Fruit fly (Drosophila melanogaster) whole organism, adult: Measurements from ENCODE around the gene CG9331.

ENCODE experiments used
- CG11617 ChIP-seq: fragments of 200-800 bp; sonication (Bioruptor generic); optimal IDR thresholded peaks from 2 replicates; lab custom pipeline; 2017; ENCODE audit warnings: mild to moderate bottlenecking, missing biosample characterization, missing genetic modification reagents, missing genetic modification characterization
- CG12768 ChIP-seq: fragments of 200-800 bp; sonication (Bioruptor generic); optimal IDR thresholded peaks from 2 replicates; lab custom pipeline; 2017; ENCODE audit warnings: missing biosample characterization, missing genetic modification characterization, mild to moderate bottlenecking, moderate library complexity, missing genetic modification reagents
- CG14711 ChIP-seq: fragments of 200-800 bp; sonication (Bioruptor generic); optimal IDR thresholded peaks from 2 replicates; lab custom pipeline; 2018; ENCODE audit warnings: missing biosample characterization, mild to moderate bottlenecking, missing genetic modification characterization, moderate library complexity
- CG1620 ChIP-seq: fragments of 200-800 bp; sonication (Bioruptor generic); optimal IDR thresholded peaks from 2 replicates; lab custom pipeline; 2016; ENCODE audit warnings: missing biosample characterization, missing genetic modification characterization
- CG33017 ChIP-seq: fragments of 200-800 bp; sonication (Bioruptor generic); optimal IDR thresholded peaks from 2 replicates; lab custom pipeline; 2018; ENCODE audit warnings: missing biosample characterization, mild to moderate bottlenecking, missing genetic modification characterization, moderate library complexity
- CG5204 ChIP-seq: fragments of 200-800 bp; sonication (Bioruptor generic); optimal IDR thresholded peaks from 2 replicates; lab custom pipeline; 2016; ENCODE audit warnings: missing biosample characterization, missing genetic modification characterization
- CG7045 ChIP-seq: fragments of 200-800 bp; sonication (Bioruptor generic); optimal IDR thresholded peaks from 2 replicates; lab custom pipeline; 2017; ENCODE audit warnings: missing biosample characterization, mild to moderate bottlenecking, missing genetic modification characterization
- CG7101 ChIP-seq: fragments of 200-800 bp; sonication (Bioruptor generic); optimal IDR thresholded peaks from 2 replicates; lab custom pipeline; 2018; ENCODE audit warnings: missing biosample characterization, mild to moderate bottlenecking, missing genetic modification characterization, moderate library complexity
- Clk ChIP-seq: fragments of 200-800 bp; sonication (Bioruptor generic); optimal IDR thresholded peaks from 2 replicates; lab custom pipeline; 2017; ENCODE audit warnings: missing biosample characterization, missing genetic modification characterization
- Crg-1 ChIP-seq: fragments of 200-800 bp; sonication (Bioruptor generic); optimal IDR thresholded peaks from 2 replicates; lab custom pipeline; 2016; ENCODE audit warnings: missing biosample characterization, missing genetic modification characterization
- Hr96 ChIP-seq: fragments of 200-800 bp; sonication (Bioruptor generic); optimal IDR thresholded peaks from 2 replicates; lab custom pipeline; 2016; ENCODE audit warnings: missing biosample characterization, missing genetic modification characterization
- Mnt ChIP-seq: fragments of 200-800 bp; sonication (Bioruptor generic); optimal IDR thresholded peaks from 2 replicates; lab custom pipeline; 2016; ENCODE audit warnings: missing biosample characterization, mild to moderate bottlenecking, missing genetic modification characterization
- bab1 ChIP-seq: fragments of 200-800 bp; sonication (Bioruptor generic); optimal IDR thresholded peaks from 3 replicates; lab custom pipeline; 2019; ENCODE audit warnings: missing biosample characterization, mild to moderate bottlenecking, missing genetic modification characterization, moderate library complexity
- cic ChIP-seq: fragments of 200-800 bp; sonication (Bioruptor generic); optimal IDR thresholded peaks from 2 replicates; lab custom pipeline; 2017; ENCODE audit warnings: missing biosample characterization, mild to moderate bottlenecking, missing genetic modification characterization, moderate library complexity
- cnc ChIP-seq, 2 experiments: fragments of >200 bp; optimal IDR thresholded peaks; 2 replicates each; lab custom pipeline; 2017
- kay ChIP-seq: fragments of 200-800 bp; sonication (Bioruptor generic); peaks from one replicate; lab custom pipeline; 2016; ENCODE audit warnings: missing biosample characterization, missing genetic modification characterization, borderline replicate concordance
- ovo ChIP-seq: fragments of 200-800 bp; sonication (Bioruptor generic); optimal IDR thresholded peaks from 2 replicates; lab custom pipeline; 2016; ENCODE audit warnings: missing biosample characterization, missing genetic modification characterization
- pad ChIP-seq: fragments of 200-800 bp; sonication (Bioruptor generic); optimal IDR thresholded peaks from 3 replicates; lab custom pipeline; 2017; ENCODE audit warnings: missing biosample characterization, missing genetic modification characterization, mild to moderate bottlenecking, moderate library complexity, missing genetic modification reagents
- tj ChIP-seq: fragments of 200-800 bp; sonication (Bioruptor generic); optimal IDR thresholded peaks from 3 replicates; lab custom pipeline; 2017; ENCODE audit warnings: missing biosample characterization, mild to moderate bottlenecking, missing genetic modification characterization, moderate library complexity
- toe ChIP-seq: fragments of 200-800 bp; sonication (Bioruptor generic); optimal IDR thresholded peaks from 2 replicates; lab custom pipeline; 2016; ENCODE audit warnings: missing biosample characterization, missing genetic modification characterization

The CG9331 gene

DNA sequence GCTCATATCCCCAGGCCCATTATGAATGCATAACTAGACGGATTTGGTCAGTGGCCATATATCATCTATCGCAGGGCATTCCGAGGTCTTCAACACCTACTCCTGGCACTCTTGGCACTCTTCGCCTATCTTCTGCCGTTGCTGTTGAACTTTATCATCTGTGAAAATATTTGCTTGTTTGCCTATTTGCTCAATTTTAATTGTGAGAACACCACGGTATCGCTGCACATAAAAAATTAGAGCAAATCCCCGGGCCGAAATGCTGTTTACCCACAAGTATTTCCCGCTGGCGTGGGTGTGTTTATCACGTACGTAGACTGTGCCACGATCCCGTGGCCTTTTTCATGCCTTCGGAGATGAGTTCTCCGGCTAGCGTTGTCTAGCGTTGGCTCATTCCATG, 41.9 kb upstream of the CG9331 start:
- TF ChIP-seq kay (peak; percentile 69), CG7045 (peak; percentile 78), CG5204 (peak; percentile 9), CG1620 (GFP tag; lab: Kevin White, UChicago) (peak; percentile 21), CG33017 (tag; lab: Kevin White, UChicago) (peak; percentile 79), toe (GFP tag; lab: Kevin White, UChicago) (peak; percentile 15), cnc (optimal IDR thresholded peaks at IDR 0.05; lab: Kevin White, UChicago) (no peak), cic (GFP tag; lab: Kevin White, UChicago) (peak; percentile 82), CG14711 (tag; lab: Kevin White, UChicago) (peak; percentile 9), bab1 (GFP tag; lab: Kevin White, UChicago) (no peak), tj (GFP tag; lab: Kevin White, UChicago) (no peak), CG7101 (peak; percentile 72), Mnt (GFP tag; lab: Kevin White, UChicago) (peak; percentile 37), Clk (peak; percentile 45), pad (GFP tag; lab: Kevin White, UChicago) (peak; percentile 56), ovo (GFP tag; lab: Kevin White, UChicago) (peak; percentile 39), CG12768 (GFP tag; lab: Kevin White, UChicago) (peak; percentile 81), CG11617 (GFP tag; lab: Kevin White, UChicago) (peak; percentile 64), Hr96 (GFP tag; lab: Kevin White, UChicago) (no peak), Crg-1 (GFP tag; lab: Kevin White, UChicago) (peak; percentile 39)

dm6 chr2L:20783044-20783443, 39.6 kb upstream of the CG9331 start:
- TF ChIP-seq toe (GFP tag; lab: Kevin White, UChicago) (peak; percentile 34), cnc (optimal IDR thresholded peaks at IDR 0.05; lab: Kevin White, UChicago) (no peak), pad (GFP tag; lab: Kevin White, UChicago) (peak; percentile 28), ovo (GFP tag; lab: Kevin White, UChicago) (peak; percentile 86)

DNA sequence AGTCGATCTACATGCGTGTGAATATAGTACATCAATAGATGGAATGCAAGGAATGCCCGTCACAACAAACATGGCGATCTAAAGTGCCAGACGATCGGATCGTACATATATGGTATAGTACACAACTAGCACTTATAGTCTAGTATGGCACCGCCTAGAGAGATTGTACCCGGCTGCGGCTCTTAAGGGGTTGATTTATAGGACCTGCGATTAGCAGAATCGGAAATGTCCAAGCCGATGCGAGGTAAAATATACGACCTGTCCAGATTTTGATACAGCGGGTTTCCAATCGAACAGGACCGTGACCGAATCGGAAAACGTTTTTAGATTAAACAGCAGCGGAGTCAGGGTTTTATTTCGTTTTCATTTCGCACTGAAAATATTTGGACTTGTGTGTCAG, 38.7 kb upstream of the CG9331 start:
- no peak for TF ChIP-seq CG1620 (GFP tag; lab: Kevin White, UChicago)
- no peak for TF ChIP-seq CG14711 (tag; lab: Kevin White, UChicago)
- no peak for TF ChIP-seq cic (GFP tag; lab: Kevin White, UChicago)
- TF ChIP-seq ovo (GFP tag; lab: Kevin White, UChicago): no peak
- TF ChIP-seq CG7101: no peak
- no peak for TF ChIP-seq CG12768 (GFP tag; lab: Kevin White, UChicago)
- no peak for TF ChIP-seq Crg-1 (GFP tag; lab: Kevin White, UChicago)
- no peak for TF ChIP-seq kay
- TF ChIP-seq CG7045: no peak
- no peak for TF ChIP-seq CG33017 (tag; lab: Kevin White, UChicago)
- no peak for TF ChIP-seq CG11617 (GFP tag; lab: Kevin White, UChicago)
- no peak for TF ChIP-seq Mnt (GFP tag; lab: Kevin White, UChicago)

DNA sequence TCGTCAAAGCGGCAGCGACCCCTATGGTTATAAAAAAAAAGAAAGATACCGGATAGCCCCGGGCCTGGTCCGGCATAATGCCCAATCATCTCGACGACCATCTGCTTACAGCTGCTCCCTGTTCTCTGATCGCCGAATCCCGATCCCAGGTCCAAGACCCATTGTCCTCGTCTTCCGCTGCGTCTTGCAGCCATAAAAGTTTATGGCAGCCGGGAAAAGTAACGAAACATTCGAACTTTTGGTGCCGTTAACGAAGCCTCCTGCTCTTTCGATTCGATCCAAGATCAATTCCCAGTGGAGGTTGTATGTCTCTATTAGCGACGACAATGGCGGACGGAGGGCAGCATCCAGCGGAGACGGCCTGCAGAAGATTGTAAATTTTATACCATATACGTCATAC, 37.3 kb upstream of the CG9331 start:
- TF ChIP-seq Clk: no peak
- no peak for TF ChIP-seq tj (GFP tag; lab: Kevin White, UChicago)
- no peak for TF ChIP-seq CG5204
- no peak for TF ChIP-seq CG12768 (GFP tag; lab: Kevin White, UChicago)
- no peak for TF ChIP-seq Hr96 (GFP tag; lab: Kevin White, UChicago)
- no peak for TF ChIP-seq CG1620 (GFP tag; lab: Kevin White, UChicago)
- TF ChIP-seq toe (GFP tag; lab: Kevin White, UChicago): no peak
- no peak for TF ChIP-seq Mnt (GFP tag; lab: Kevin White, UChicago)
- no peak for TF ChIP-seq pad (GFP tag; lab: Kevin White, UChicago)
- TF ChIP-seq CG11617 (GFP tag; lab: Kevin White, UChicago): no peak
- no peak for TF ChIP-seq ovo (GFP tag; lab: Kevin White, UChicago)
- no peak for TF ChIP-seq CG14711 (tag; lab: Kevin White, UChicago)
- TF ChIP-seq bab1 (GFP tag; lab: Kevin White, UChicago): no peak
- TF ChIP-seq CG33017 (tag; lab: Kevin White, UChicago): no peak
- no peak for TF ChIP-seq kay
- TF ChIP-seq CG7045: no peak
- TF ChIP-seq CG7101: no peak
- TF ChIP-seq cic (GFP tag; lab: Kevin White, UChicago): no peak

- TF ChIP-seq Crg-1 (GFP tag; lab: Kevin White, UChicago) (peak; percentile 3), CG1620 (GFP tag; lab: Kevin White, UChicago) (no peak), ovo (GFP tag; lab: Kevin White, UChicago) (no peak), CG7101 (peak; percentile 47), tj (GFP tag; lab: Kevin White, UChicago) (peak; percentile 9), kay (peak; percentile 33), CG7045 (no peak), bab1 (GFP tag; lab: Kevin White, UChicago) (peak; percentile 41), CG11617 (GFP tag; lab: Kevin White, UChicago) (no peak), pad (GFP tag; lab: Kevin White, UChicago) (peak; percentile 12), toe (GFP tag; lab: Kevin White, UChicago) (peak; percentile 17), cic (GFP tag; lab: Kevin White, UChicago) (peak; percentile 39), CG14711 (tag; lab: Kevin White, UChicago) (peak; percentile 61)
Measured at dm6 chr2L:20787271-20787791, 35.3 kb upstream of the CG9331 start, which contains the start of gene Pomp. Gene Pomp (plus strand): TSS chr2L:20787656.

DNA sequence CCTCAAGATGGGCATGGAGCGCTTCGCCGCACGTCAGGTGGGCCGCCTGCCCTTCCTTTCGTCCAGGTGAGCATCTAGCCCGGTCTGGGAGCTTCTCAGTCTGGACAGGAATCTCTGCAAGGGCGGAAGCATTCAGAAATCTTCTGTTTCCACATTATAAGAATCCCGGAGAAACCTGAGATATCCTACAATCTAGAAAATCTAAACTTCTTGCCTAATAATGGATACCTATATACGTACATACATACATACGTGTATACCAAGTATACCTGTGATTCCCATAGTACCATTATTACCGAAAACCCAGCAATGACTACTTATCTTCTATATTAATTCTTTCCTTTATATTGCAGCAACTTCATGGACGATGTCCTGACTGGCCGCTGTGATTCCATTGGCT, 34.6 kb upstream of the CG9331 start:
- TF ChIP-seq CG11617 (GFP tag; lab: Kevin White, UChicago) (no peak), pad (GFP tag; lab: Kevin White, UChicago) (no peak), Clk (no peak), tj (GFP tag; lab: Kevin White, UChicago) (no peak), bab1 (GFP tag; lab: Kevin White, UChicago) (no peak), cic (GFP tag; lab: Kevin White, UChicago) (no peak), Hr96 (GFP tag; lab: Kevin White, UChicago) (no peak), CG7101 (no peak), CG5204 (no peak), CG33017 (tag; lab: Kevin White, UChicago) (no peak), Mnt (GFP tag; lab: Kevin White, UChicago) (no peak), CG7045 (no peak), CG1620 (GFP tag; lab: Kevin White, UChicago) (no peak), CG14711 (tag; lab: Kevin White, UChicago) (no peak)
